Worm (Caenorhabditis elegans) whole organism, mixed stage, embryonic: ENCODE results near the gene F22F7.11.
A peak's percentile ranks its signal among the peaks of the same experiment; 100 is the strongest.

Source experiments
- elt-3 ChIP-seq: fragments of 150-350 bp; optimal IDR thresholded peaks from 2 replicates; lab custom pipeline; 2014; ENCODE audit warnings: missing biosample characterization, missing genetic modification characterization
- hlh-1 ChIP-seq: fragments of 150-350 bp; optimal IDR thresholded peaks from 2 replicates; lab custom pipeline; 2014; ENCODE audit warnings: missing biosample characterization, missing genetic modification reagents, missing genetic modification characterization

ce11 chrV:2126554-2126953, 6.9 kb downstream of the F22F7.11 start:
- no peak for TF ChIP-seq elt-3 (tag; lab: Kevin White, UChicago)
- TF ChIP-seq hlh-1, result peak; percentile 79
